Worm (Caenorhabditis elegans) whole organism, L1 larva: ENCODE results near the gene H40L08.7.

ENCODE experiments used
- C16A3.4 ChIP-seq: fragments of 150-350 bp; optimal IDR thresholded peaks from 2 replicates; lab custom pipeline; 2014; ENCODE audit warnings: missing biosample characterization, missing genetic modification characterization
- C34B4.2 ChIP-seq: sonication (generic microtip); optimal IDR thresholded peaks from 2 replicates; lab custom pipeline; 2017; ENCODE audit warnings: mild to moderate bottlenecking, missing genetic modification characterization, missing compliant biosample characterization
- Y116A8C.19 ChIP-seq: sonication (generic microtip); optimal IDR thresholded peaks from 2 replicates; lab custom pipeline; 2016; ENCODE audit warnings: missing compliant biosample characterization, missing genetic modification characterization, borderline replicate concordance
- aha-1 ChIP-seq: fragments of 150-350 bp; optimal IDR thresholded peaks from 2 replicates; lab custom pipeline; 2014; ENCODE audit warnings: missing biosample characterization, missing genetic modification characterization
- alr-1 ChIP-seq: fragments of 200-800 bp; sonication (Bioruptor generic); optimal IDR thresholded peaks from 2 replicates; lab custom pipeline; 2018; ENCODE audit warnings: borderline replicate concordance, mild to moderate bottlenecking, missing genetic modification characterization, missing compliant biosample characterization
- blmp-1 ChIP-seq: fragments of 150-350 bp; optimal IDR thresholded peaks from 2 replicates; lab custom pipeline; 2014; ENCODE audit warnings: missing biosample characterization, missing genetic modification characterization
- ceh-8 ChIP-seq: fragments of 200-800 bp; sonication (Bioruptor generic); optimal IDR thresholded peaks from 2 replicates; lab custom pipeline; 2018; ENCODE audit warnings: mild to moderate bottlenecking, missing genetic modification characterization, moderate library complexity, missing compliant biosample characterization
- ceh-82 ChIP-seq, 3 experiments: fragments of 150-350 bp in 1 of 3; sonication (generic microtip) in 2 of 3; optimal IDR thresholded peaks; 2 replicates each; lab custom pipeline; 2014 to 2017; ENCODE audit warnings: missing biosample characterization in 3 of 3, missing genetic modification characterization in 3 of 3
- ceh-90 ChIP-seq: sonication (generic microtip); optimal IDR thresholded peaks from 2 replicates; lab custom pipeline; 2016; ENCODE audit warnings: missing genetic modification characterization, missing compliant biosample characterization
- ces-1 ChIP-seq: fragments of 150-350 bp; optimal IDR thresholded peaks from 2 replicates; lab custom pipeline; 2014; ENCODE audit warnings: missing biosample characterization, missing genetic modification reagents, missing genetic modification characterization
- dpl-1 ChIP-seq, 3 experiments: fragments of 150-350 bp in 2 of 3; sonication (generic microtip) in 1 of 3; optimal IDR thresholded peaks; 2 replicates each; lab custom pipeline; 2014 to 2017; ENCODE audit warnings: missing biosample characterization in 3 of 3, missing genetic modification characterization in 3 of 3, missing genetic modification reagents in 3 of 3
- dsc-1 ChIP-seq: sonication (generic microtip); optimal IDR thresholded peaks from 2 replicates; lab custom pipeline; 2016; ENCODE audit warnings: mild to moderate bottlenecking, missing genetic modification characterization, missing compliant biosample characterization
- efl-1 ChIP-seq, 4 experiments: fragments of 150-350 bp; optimal IDR thresholded peaks in 3 of 4; peaks in 1 of 4; 1 replicate in 1 of 4; 2 replicates in 3 of 4; lab custom pipeline; 2014; ENCODE audit warnings: missing biosample characterization in 2 of 4, missing genetic modification characterization in 2 of 4, missing genetic modification reagents in 2 of 4
- efl-3 ChIP-seq: fragments of 200-800 bp; sonication (Bioruptor generic); optimal IDR thresholded peaks from 2 replicates; lab custom pipeline; 2018; ENCODE audit warnings: mild to moderate bottlenecking, missing genetic modification characterization, missing compliant biosample characterization
- egl-13 ChIP-seq: sonication (generic microtip); optimal IDR thresholded peaks from 2 replicates; lab custom pipeline; 2016; ENCODE audit warnings: missing genotype, missing genetic modification reagents, missing genetic modification characterization, missing compliant biosample characterization
- elt-2 ChIP-seq: sonication (generic microtip); optimal IDR thresholded peaks from 2 replicates; lab custom pipeline; 2016; ENCODE audit warnings: missing genetic modification characterization, mild to moderate bottlenecking, inconsistent platforms, missing compliant biosample characterization, missing genetic modification reagents
- elt-3 ChIP-seq, 6 experiments: fragments of 150-350 bp in 1 of 6; sonication (generic microtip); optimal IDR thresholded peaks; 2 replicates each; lab custom pipeline; 2017 to 2018; ENCODE audit warnings: missing biosample characterization in 6 of 6, missing genetic modification characterization in 6 of 6, inconsistent platforms in 1 of 6
- fkh-10 ChIP-seq: sonication (generic microtip); optimal IDR thresholded peaks from 2 replicates; lab custom pipeline; 2017; ENCODE audit warnings: missing biosample characterization, missing genetic modification reagents, missing genetic modification characterization
- fkh-8 ChIP-seq: sonication (generic microtip); optimal IDR thresholded peaks from 2 replicates; lab custom pipeline; 2016; ENCODE audit warnings: mild to moderate bottlenecking, missing genetic modification characterization, missing compliant biosample characterization
- fos-1 ChIP-seq: fragments of 150-350 bp; optimal IDR thresholded peaks from 2 replicates; lab custom pipeline; 2014; ENCODE audit warnings: missing biosample characterization, missing genetic modification characterization
- grh-1 ChIP-seq: fragments of 200-800 bp; sonication (Bioruptor generic); IDR thresholded peaks from 2 replicates; pipeline ENCODE4 v1.3.6; 2022; ENCODE audit warnings: missing genetic modification reagents, missing genetic modification characterization, missing compliant biosample characterization
- hlh-17 ChIP-seq: fragments of 200-800 bp; sonication (Bioruptor generic); optimal IDR thresholded peaks from 2 replicates; lab custom pipeline; 2018; ENCODE audit warnings: missing genetic modification characterization, mild to moderate bottlenecking, missing compliant biosample characterization, moderate library complexity, borderline replicate concordance
- hlh-4 ChIP-seq: sonication (generic microtip); optimal IDR thresholded peaks from 2 replicates; lab custom pipeline; 2016; ENCODE audit warnings: mild to moderate bottlenecking, missing genetic modification characterization, missing compliant biosample characterization
- hpl-2 ChIP-seq: fragments of 150-350 bp; optimal IDR thresholded peaks from 2 replicates; lab custom pipeline; 2014; ENCODE audit warnings: missing biosample characterization, missing genetic modification reagents, missing genetic modification characterization
- irx-1 ChIP-seq: sonication (generic microtip); optimal IDR thresholded peaks from 2 replicates; lab custom pipeline; 2016; ENCODE audit warnings: missing genetic modification characterization, missing compliant biosample characterization
- isw-1 ChIP-seq: fragments of 200-800 bp; sonication (Bioruptor generic); IDR thresholded peaks from 2 replicates; pipeline ENCODE4 v1.3.6; 2022; ENCODE audit warnings: missing genetic modification characterization, missing compliant biosample characterization
- jun-1 ChIP-seq: fragments of 150-350 bp; optimal IDR thresholded peaks from 2 replicates; lab custom pipeline; 2014; ENCODE audit warnings: missing biosample characterization, missing genetic modification reagents, missing genetic modification characterization
- lin-13 ChIP-seq: fragments of 150-350 bp; optimal IDR thresholded peaks from 2 replicates; lab custom pipeline; 2014; ENCODE audit warnings: missing biosample characterization, missing genetic modification reagents, missing genetic modification characterization
- lin-15B ChIP-seq: fragments of 150-350 bp; sonication (generic microtip); optimal IDR thresholded peaks from 3 replicates; lab custom pipeline; 2014; ENCODE audit warnings: missing biosample characterization, missing genetic modification characterization
- lin-35 ChIP-seq, 2 experiments: fragments of 150-350 bp; optimal IDR thresholded peaks; 2 replicates each; lab custom pipeline; 2014; ENCODE audit warnings: missing biosample characterization in 2 of 2, missing genetic modification characterization in 2 of 2, missing genetic modification reagents in 2 of 2
- lin-39 ChIP-seq: fragments of 150-350 bp; optimal IDR thresholded peaks from 2 replicates; lab custom pipeline; 2014; ENCODE audit warnings: missing biosample characterization, missing genetic modification reagents, missing genetic modification characterization
- mab-9 ChIP-seq: fragments of 200-800 bp; sonication (Bioruptor generic); IDR thresholded peaks from 2 replicates; pipeline ENCODE4 v1.3.6; 2022; ENCODE audit warnings: missing genetic modification reagents, missing genetic modification characterization, missing compliant biosample characterization
- nhr-11 ChIP-seq: fragments of 150-350 bp; optimal IDR thresholded peaks from 2 replicates; lab custom pipeline; 2014; ENCODE audit warnings: missing biosample characterization, missing genetic modification characterization
- nhr-20 ChIP-seq: sonication (generic microtip); optimal IDR thresholded peaks from 2 replicates; lab custom pipeline; 2016; ENCODE audit warnings: mild to moderate bottlenecking, missing genetic modification characterization, missing compliant biosample characterization
- nhr-237 ChIP-seq: fragments of 150-350 bp; optimal IDR thresholded peaks from 2 replicates; lab custom pipeline; 2014; ENCODE audit warnings: missing biosample characterization, missing genetic modification characterization
- nhr-47 ChIP-seq: sonication (generic microtip); optimal IDR thresholded peaks from 2 replicates; lab custom pipeline; 2016; ENCODE audit warnings: mild to moderate bottlenecking, missing genetic modification characterization, moderate library complexity, missing compliant biosample characterization
- nhr-76 ChIP-seq: sonication (generic microtip); optimal IDR thresholded peaks from 2 replicates; lab custom pipeline; 2017; ENCODE audit warnings: missing biosample characterization, missing genetic modification characterization
- nhr-84 ChIP-seq: sonication (generic microtip); optimal IDR thresholded peaks from 2 replicates; lab custom pipeline; 2017; ENCODE audit warnings: missing biosample characterization, missing genetic modification characterization
- nhr-85 ChIP-seq: sonication (generic microtip); peaks from one replicate; lab custom pipeline; 2016; ENCODE audit warnings: missing genetic modification characterization, inconsistent platforms, missing compliant biosample characterization
- pag-3 ChIP-seq: sonication (generic microtip); optimal IDR thresholded peaks from 2 replicates; lab custom pipeline; 2017; ENCODE audit warnings: missing genetic modification characterization, mild to moderate bottlenecking, missing compliant biosample characterization, antibody characterized with exemption, borderline replicate concordance; ENCODE audit not compliant: insufficient read depth
- pax-3 ChIP-seq: fragments of 200-800 bp; sonication (Bioruptor generic); optimal IDR thresholded peaks from 2 replicates; lab custom pipeline; 2018; ENCODE audit warnings: mild to moderate bottlenecking, missing genetic modification characterization, moderate library complexity, missing compliant biosample characterization
- rnt-1 ChIP-seq: sonication (generic microtip); optimal IDR thresholded peaks from 2 replicates; lab custom pipeline; 2016; ENCODE audit warnings: mild to moderate bottlenecking, missing genetic modification characterization, moderate library complexity, missing compliant biosample characterization
- skn-1 ChIP-seq: fragments of 150-350 bp; optimal IDR thresholded peaks from 2 replicates; lab custom pipeline; 2014; ENCODE audit warnings: missing biosample characterization, missing genetic modification characterization
- snpc-4 ChIP-seq: fragments of 150-350 bp; optimal IDR thresholded peaks from 2 replicates; lab custom pipeline; 2014; ENCODE audit warnings: missing biosample characterization, missing genetic modification characterization
- swsn-7 ChIP-seq: sonication (generic microtip); optimal IDR thresholded peaks from 2 replicates; lab custom pipeline; 2016; ENCODE audit warnings: missing genetic modification characterization, missing compliant biosample characterization
- tbx-2 ChIP-seq: sonication (generic microtip); optimal IDR thresholded peaks from 2 replicates; lab custom pipeline; 2016; ENCODE audit warnings: missing genetic modification characterization, missing compliant biosample characterization
- unc-130 ChIP-seq: fragments of 150-350 bp; optimal IDR thresholded peaks from 2 replicates; lab custom pipeline; 2017; ENCODE audit warnings: missing biosample characterization, missing genetic modification characterization, inconsistent platforms
- unc-62 ChIP-seq: fragments of 150-350 bp; optimal IDR thresholded peaks from 2 replicates; lab custom pipeline; 2014; ENCODE audit warnings: missing biosample characterization, missing genetic modification reagents, missing genetic modification characterization
- unc-86 ChIP-seq: sonication (generic microtip); optimal IDR thresholded peaks from 2 replicates; lab custom pipeline; 2016; ENCODE audit warnings: missing genetic modification characterization, missing compliant biosample characterization
- unc-98 ChIP-seq: fragments of 200-800 bp; sonication (Bioruptor generic); IDR thresholded peaks from 2 replicates; pipeline ENCODE4 v1.3.6; 2022; ENCODE audit warnings: missing genetic modification characterization, missing compliant biosample characterization
- zag-1 ChIP-seq: fragments of 150-350 bp; optimal IDR thresholded peaks from 2 replicates; lab custom pipeline; 2014; ENCODE audit warnings: missing biosample characterization, missing genetic modification characterization
- zip-4 ChIP-seq: fragments of 200-800 bp; sonication (Bioruptor generic); optimal IDR thresholded peaks from 2 replicates; lab custom pipeline; 2018; ENCODE audit warnings: mild to moderate bottlenecking, missing genetic modification characterization, moderate library complexity, missing compliant biosample characterization
- ztf-11 ChIP-seq, 2 experiments: sonication (generic microtip); optimal IDR thresholded peaks; 2 replicates each; lab custom pipeline; 2016 to 2017; ENCODE audit warnings: missing genetic modification characterization in 2 of 2, missing biosample characterization in 1 of 2, missing compliant biosample characterization in 1 of 2

The H40L08.7 gene

ce11 chrX:15083795-15084194 lies 6.3 kb upstream of the H40L08.7 start, which contains the start of gene H40L08.1 (continued):
- no peak for TF ChIP-seq skn-1 (tag; lab: Kevin White, UChicago)
- no peak for TF ChIP-seq ztf-11 (tag; optimal IDR thresholded peaks at IDR 0.05; lab: Kevin White, UChicago)
- no peak for TF ChIP-seq nhr-11
- TF ChIP-seq hlh-17 (GFP tag; lab: Kevin White, UChicago): no peak
- no peak for TF ChIP-seq lin-39 (tag; lab: Kevin White, UChicago)
- no peak for TF ChIP-seq ceh-90 (tag; lab: Kevin White, UChicago)
- TF ChIP-seq ceh-82 (tag; optimal IDR thresholded peaks at IDR 0.05; lab: Kevin White, UChicago): peak in 1 of 3 experiments; percentile 29
- no peak for TF ChIP-seq ceh-8 (GFP tag; lab: Kevin White, UChicago)
- no peak for TF ChIP-seq lin-15B
- TF ChIP-seq unc-98: no peak
- no peak for TF ChIP-seq nhr-76
- peak; percentile 22 for TF ChIP-seq nhr-20 (tag; lab: Kevin White, UChicago)
- no peak for TF ChIP-seq efl-1 (optimal IDR thresholded peaks at IDR 0.05; lab: Kevin White, UChicago)
- no peak for TF ChIP-seq efl-1 (GFP tag; optimal IDR thresholded peaks at IDR 0.05 in 1 of 2; lab: Kevin White, UChicago)
- TF ChIP-seq pax-3: no peak
- no peak for TF ChIP-seq pag-3
- no peak for TF ChIP-seq C16A3.4
- TF ChIP-seq dsc-1: no peak
- no peak for TF ChIP-seq blmp-1
- TF ChIP-seq alr-1 (tag; lab: Kevin White, UChicago): no peak
- TF ChIP-seq hlh-4: no peak
- TF ChIP-seq grh-1 (GFP tag; lab: Robert Waterston, UW): no peak
- TF ChIP-seq egl-13: no peak
- no peak for TF ChIP-seq elt-3 (tag; optimal IDR thresholded peaks at IDR 0.05; lab: Kevin White, UChicago)
- no peak for TF ChIP-seq jun-1 (tag; lab: Kevin White, UChicago)
- TF ChIP-seq unc-62 (GFP tag; lab: Kevin White, UChicago): no peak
- no peak for TF ChIP-seq ces-1 (GFP tag; lab: Kevin White, UChicago)
- peak; percentile 1 for TF ChIP-seq snpc-4 (tag; lab: Kevin White, UChicago)
- TF ChIP-seq lin-13: no peak
- TF ChIP-seq lin-35 (GFP tag; optimal IDR thresholded peaks at IDR 0.05; lab: Kevin White, UChicago): peak; percentile 1 to 50
- no peak for TF ChIP-seq elt-2
- peak; percentile 22 for TF ChIP-seq rnt-1
- no peak for TF ChIP-seq nhr-237 (tag; lab: Kevin White, UChicago)
- TF ChIP-seq C34B4.2 (tag; lab: Kevin White, UChicago): no peak
- TF ChIP-seq irx-1: no peak
- no peak for TF ChIP-seq aha-1 (tag; lab: Kevin White, UChicago)
- peak; percentile 19 for TF ChIP-seq swsn-7 (tag; lab: Kevin White, UChicago)
- no peak for TF ChIP-seq unc-130 (tag; lab: Kevin White, UChicago)
- TF ChIP-seq tbx-2 (tag; lab: Kevin White, UChicago): peak; percentile 2
- no peak for TF ChIP-seq isw-1 (GFP tag; lab: Robert Waterston, UW)
- no peak for TF ChIP-seq fkh-10 (GFP tag; lab: Kevin White, UChicago)
- no peak for TF ChIP-seq zag-1 (tag; lab: Kevin White, UChicago)
- TF ChIP-seq nhr-47 (tag; lab: Kevin White, UChicago): peak; percentile 30
- no peak for TF ChIP-seq Y116A8C.19 (tag; lab: Kevin White, UChicago)
- TF ChIP-seq zip-4: no peak
- no peak for TF ChIP-seq fkh-8 (tag; lab: Kevin White, UChicago)
- no peak for TF ChIP-seq unc-86 (tag; lab: Kevin White, UChicago)
- TF ChIP-seq mab-9 (GFP tag; lab: Robert Waterston, UW): no peak
- TF ChIP-seq nhr-84 (tag; lab: Kevin White, UChicago): no peak
- no peak for TF ChIP-seq efl-3 (GFP tag; lab: Kevin White, UChicago)
- no peak for TF ChIP-seq fos-1 (tag; lab: Kevin White, UChicago)
- peak in 1 of 3 experiments; percentile 18 for TF ChIP-seq dpl-1 (GFP tag; optimal IDR thresholded peaks at IDR 0.05; lab: Kevin White, UChicago)
- TF ChIP-seq hpl-2 (GFP tag; lab: Kevin White, UChicago): no peak
- peak; percentile 60 for TF ChIP-seq nhr-85
